Worm (Caenorhabditis elegans): Measurements from ENCODE around the gene T04F8.3.
A peak's percentile ranks its signal among the peaks of the same experiment; 100 is the strongest.

Gene T04F8.3

DNA sequence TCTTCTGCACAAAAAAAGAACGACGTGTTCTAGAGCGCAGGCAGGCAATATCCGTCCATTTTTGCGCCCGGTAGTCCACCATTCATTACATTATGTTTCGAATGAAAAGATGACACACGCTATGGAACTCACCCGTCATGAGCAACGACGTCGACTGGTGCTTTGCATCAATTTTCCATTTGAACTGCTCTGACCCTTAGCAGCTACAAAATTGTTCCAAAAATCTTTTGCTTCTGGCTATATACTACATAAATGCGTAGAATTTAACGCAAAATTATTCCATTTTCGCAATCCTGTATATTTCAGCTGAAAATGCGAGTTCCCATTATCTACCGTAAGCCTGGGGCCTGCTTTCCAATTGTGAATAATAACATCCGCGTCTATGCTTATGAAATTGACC lies at the start of gene T04F8.3:
Gene T04F8.3, plus strand, starts transcription at position 301 of the 400 bp plus-strand sequence.
- no peak for TF ChIP-seq sma-9 (GFP tag; optimal IDR thresholded peaks at IDR 0.05)
- TF ChIP-seq sma-9 (tag; optimal IDR thresholded peaks at IDR 0.05) = no peak
- TF ChIP-seq F13H6.1 (tag; optimal IDR thresholded peaks at IDR 0.05) = no peak
- TF ChIP-seq lin-39 (tag; optimal IDR thresholded peaks at IDR 0.05) = no peak
- no peak for TF ChIP-seq nhr-23 (tag; optimal IDR thresholded peaks at IDR 0.05)
- TF ChIP-seq peb-1 (tag; optimal IDR thresholded peaks at IDR 0.05) = no peak
- TF ChIP-seq nhr-77 (tag; optimal IDR thresholded peaks at IDR 0.05) = no peak
- no peak for TF ChIP-seq fos-1 (tag; optimal IDR thresholded peaks at IDR 0.05)

DNA sequence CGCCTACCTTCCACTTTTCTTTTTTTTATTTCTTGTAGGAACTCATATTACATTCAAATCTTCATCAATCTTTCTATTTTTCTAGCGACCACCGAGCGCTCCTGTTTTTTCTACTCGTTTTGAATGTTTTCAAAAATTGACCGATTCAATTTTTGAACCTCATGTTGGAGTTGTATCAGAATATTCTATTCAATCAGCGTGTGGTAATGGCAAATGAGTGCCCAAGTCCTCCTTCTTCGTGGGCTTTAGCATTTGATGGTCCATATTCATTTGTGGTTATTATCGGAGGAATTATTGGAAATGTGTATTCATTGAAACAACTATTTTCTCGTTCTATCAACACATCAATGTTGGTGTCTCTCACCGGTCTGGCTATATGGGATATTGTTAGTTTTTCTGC lies 41.0 kb upstream of the T04F8.3 start, which contains the start of gene F52D10.4:
Gene F52D10.4, plus strand, starts transcription at position 84 of the 400 bp plus-strand sequence.
- no peak for TF ChIP-seq egl-27 (tag; optimal IDR thresholded peaks at IDR 0.05)
- TF ChIP-seq Y55F3AM.14 (GFP tag; optimal IDR thresholded peaks at IDR 0.05) = no peak
- no peak for TF ChIP-seq zag-1 (tag; optimal IDR thresholded peaks at IDR 0.05)
- no peak for TF ChIP-seq ZK546.5 (tag; optimal IDR thresholded peaks at IDR 0.05)
- no peak for TF ChIP-seq ama-1 (optimal IDR thresholded peaks at IDR 0.05)
- no peak for TF ChIP-seq nhr-25 (tag; optimal IDR thresholded peaks at IDR 0.05)
- TF ChIP-seq lin-13 (GFP tag; optimal IDR thresholded peaks at IDR 0.05) = no peak
- no peak for TF ChIP-seq mdl-1 (tag; optimal IDR thresholded peaks at IDR 0.05)
- no peak for TF ChIP-seq ztf-11 (tag; optimal IDR thresholded peaks at IDR 0.05)
- no peak for TF ChIP-seq nhr-237 (tag; optimal IDR thresholded peaks at IDR 0.05)
- no peak for TF ChIP-seq lin-11 (tag; optimal IDR thresholded peaks at IDR 0.05)
- TF ChIP-seq ztf-4 (tag; optimal IDR thresholded peaks at IDR 0.05) = no peak
- no peak for TF ChIP-seq nhr-6 (tag; optimal IDR thresholded peaks at IDR 0.05)
- TF ChIP-seq sem-4 (tag; optimal IDR thresholded peaks at IDR 0.05) = no peak
- no peak for TF ChIP-seq sma-9 (GFP tag; optimal IDR thresholded peaks at IDR 0.05)
- no peak for TF ChIP-seq sma-9 (tag; optimal IDR thresholded peaks at IDR 0.05)
- TF ChIP-seq snpc-4 (tag; optimal IDR thresholded peaks at IDR 0.05) = no peak
- no peak for TF ChIP-seq nhr-10 (tag; optimal IDR thresholded peaks at IDR 0.05)
- no peak for TF ChIP-seq gmeb-1 (tag; optimal IDR thresholded peaks at IDR 0.05)

- TF ChIP-seq unc-39 (tag; optimal IDR thresholded peaks at IDR 0.05) (no peak), nhr-237 (tag; optimal IDR thresholded peaks at IDR 0.05) (no peak), mab-5 (tag; optimal IDR thresholded peaks at IDR 0.05) (no peak), nhr-21 (tag; optimal IDR thresholded peaks at IDR 0.05) (no peak), F13H6.1 (tag; optimal IDR thresholded peaks at IDR 0.05) (no peak), sem-4 (tag; optimal IDR thresholded peaks at IDR 0.05) (no peak), nhr-25 (tag; optimal IDR thresholded peaks at IDR 0.05) (no peak), mbf-1 (tag; optimal IDR thresholded peaks at IDR 0.05) (no peak), sma-9 (GFP tag; optimal IDR thresholded peaks at IDR 0.05) (no peak), sma-9 (tag; optimal IDR thresholded peaks at IDR 0.05) (no peak), nhr-77 (tag; optimal IDR thresholded peaks at IDR 0.05) (no peak), dmd-4 (tag; optimal IDR thresholded peaks at IDR 0.05) (no peak), elt-3 (tag; optimal IDR thresholded peaks at IDR 0.05) (no peak), lin-39 (tag; optimal IDR thresholded peaks at IDR 0.05) (no peak), crh-2 (tag; optimal IDR thresholded peaks at IDR 0.05) (no peak), ztf-11 (tag; optimal IDR thresholded peaks at IDR 0.05) (no peak), R02D3.7 (tag; optimal IDR thresholded peaks at IDR 0.05) (no peak), zag-1 (tag; optimal IDR thresholded peaks at IDR 0.05) (no peak), ZK546.5 (tag; optimal IDR thresholded peaks at IDR 0.05) (no peak)
These were observed 36.4 kb upstream of the T04F8.3 start, which contains the start of gene sto-3 for ce11 chrX:11621997-11622396. Gene sto-3, minus strand, starts transcription at chrX:11622097.

ce11 chrX:11623442-11623841 lies 35.0 kb upstream of the T04F8.3 start:
- TF ChIP-seq nhr-77 (tag; optimal IDR thresholded peaks at IDR 0.05) (no peak), snpc-4 (tag; optimal IDR thresholded peaks at IDR 0.05) (peak; percentile 79)

ce11 chrX:11624621-11625020 lies 33.8 kb upstream of the T04F8.3 start:
- TF ChIP-seq lin-11 (tag; optimal IDR thresholded peaks at IDR 0.05) = no peak
- no peak for TF ChIP-seq nhr-23 (tag; optimal IDR thresholded peaks at IDR 0.05)
- no peak for TF ChIP-seq sma-9 (GFP tag; optimal IDR thresholded peaks at IDR 0.05)
- no peak for TF ChIP-seq sma-9 (tag; optimal IDR thresholded peaks at IDR 0.05)
- TF ChIP-seq fos-1 (tag; optimal IDR thresholded peaks at IDR 0.05) = no peak

DNA sequence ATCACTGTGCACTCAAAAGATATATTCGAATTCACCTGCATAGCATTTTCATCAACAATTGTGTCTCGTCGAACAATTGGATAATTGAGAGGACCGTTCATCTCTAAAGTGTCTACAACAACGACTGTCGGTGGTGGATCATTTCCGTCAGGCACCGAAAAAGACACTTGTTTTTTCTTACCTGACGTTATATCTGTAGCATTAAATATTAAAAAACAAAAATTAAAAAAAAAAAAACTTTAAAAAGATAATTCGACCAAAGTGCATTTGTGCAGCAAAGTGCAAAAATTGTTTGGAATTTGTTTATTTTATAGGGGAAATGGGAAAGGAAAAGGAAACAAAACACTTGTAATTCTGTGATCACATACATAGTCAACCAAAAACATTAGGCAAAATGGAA lies 31.4 kb upstream of the T04F8.3 start, which contains the start of gene twk-44:
Gene twk-44, minus strand, starts transcription at position 101 of the 400 bp plus-strand sequence.
- TF ChIP-seq dmd-4 (tag; optimal IDR thresholded peaks at IDR 0.05) = no peak
- TF ChIP-seq peb-1 (tag; optimal IDR thresholded peaks at IDR 0.05) = no peak
- no peak for TF ChIP-seq mdl-1 (tag; optimal IDR thresholded peaks at IDR 0.05)
- no peak for TF ChIP-seq Y55F3AM.14 (GFP tag; optimal IDR thresholded peaks at IDR 0.05)
- TF ChIP-seq ceh-82 (tag; optimal IDR thresholded peaks at IDR 0.05) = no peak
- no peak for TF ChIP-seq unc-62 (GFP tag; optimal IDR thresholded peaks at IDR 0.05)
- no peak for TF ChIP-seq zag-1 (tag; optimal IDR thresholded peaks at IDR 0.05)
- TF ChIP-seq ztf-4 (tag; optimal IDR thresholded peaks at IDR 0.05) = no peak
- TF ChIP-seq ztf-11 (tag; optimal IDR thresholded peaks at IDR 0.05) = no peak
- no peak for TF ChIP-seq aly-2 (tag; optimal IDR thresholded peaks at IDR 0.05)
- TF ChIP-seq lsy-2 (tag; optimal IDR thresholded peaks at IDR 0.05) = no peak
- no peak for TF ChIP-seq nhr-11 (tag; optimal IDR thresholded peaks at IDR 0.05)
- TF ChIP-seq ceh-16 (tag; optimal IDR thresholded peaks at IDR 0.05) = no peak
- TF ChIP-seq mbf-1 (tag; optimal IDR thresholded peaks at IDR 0.05) = no peak
- no peak for TF ChIP-seq F13H6.1 (tag; optimal IDR thresholded peaks at IDR 0.05)
